Fruit fly (Drosophila melanogaster) whole organism, prepupa: ENCODE data around the gene Wdr59.

Experiments used
- CG31627 ChIP-seq: fragments of 200-800 bp; sonication (Bioruptor generic); optimal IDR thresholded peaks from 3 replicates; lab custom pipeline; 2016; ENCODE audit warnings: missing biosample characterization, missing genetic modification characterization
- CG8632 ChIP-seq: fragments of 200-800 bp; sonication (Bioruptor generic); optimal IDR thresholded peaks from 3 replicates; lab custom pipeline; 2016; ENCODE audit warnings: missing biosample characterization, missing genetic modification characterization
- Gug ChIP-seq: fragments of 200-800 bp; sonication (Bioruptor generic); IDR thresholded peaks from 2 replicates; pipeline ENCODE4 v1.3.6; 2022; ENCODE audit warnings: missing biosample characterization, missing genetic modification characterization
- Hr39 ChIP-seq: fragments of 200-800 bp; sonication (Bioruptor generic); optimal IDR thresholded peaks from 2 replicates; lab custom pipeline; 2016; ENCODE audit warnings: missing biosample characterization, missing genetic modification characterization
- Lpt ChIP-seq: fragments of 200-800 bp; sonication (Bioruptor generic); optimal IDR thresholded peaks from 3 replicates; lab custom pipeline; 2016; ENCODE audit warnings: missing biosample characterization, missing genetic modification characterization
- OdsH ChIP-seq: fragments of 200-800 bp; sonication (Bioruptor generic); optimal IDR thresholded peaks from 3 replicates; lab custom pipeline; 2016; ENCODE audit warnings: missing biosample characterization, missing genetic modification characterization
- Sox102F ChIP-seq: fragments of 200-800 bp; sonication (Bioruptor generic); optimal IDR thresholded peaks from 2 replicates; lab custom pipeline; 2016; ENCODE audit warnings: missing biosample characterization, mild to moderate bottlenecking, missing genetic modification characterization
- dac ChIP-seq: fragments of 200-800 bp; sonication (Bioruptor generic); optimal IDR thresholded peaks from 2 replicates; lab custom pipeline; 2017; ENCODE audit warnings: missing biosample characterization, mild to moderate bottlenecking, missing genetic modification characterization
- topi ChIP-seq: fragments of 200-800 bp; sonication (Bioruptor generic); optimal IDR thresholded peaks from 3 replicates; lab custom pipeline; 2016; ENCODE audit warnings: missing biosample characterization, missing genetic modification characterization

dm6 chr2L:11106562-11106962, 15.3 kb downstream of the Wdr59 start, which contains the start of gene Reps:
- peak; percentile 98 for TF ChIP-seq topi (GFP tag; lab: Kevin White, UChicago)
- peak; percentile 99 for TF ChIP-seq CG31627 (GFP tag; lab: Kevin White, UChicago)
- TF ChIP-seq Gug (GFP tag; lab: Robert Waterston, UW), result peak; percentile 99
- TF ChIP-seq Hr39 (GFP tag; lab: Kevin White, UChicago), result peak; percentile 98
- TF ChIP-seq OdsH (GFP tag; lab: Kevin White, UChicago), result peak; percentile 99
- TF ChIP-seq Lpt, result peak; percentile 97
- TF ChIP-seq CG8632 (GFP tag; lab: Kevin White, UChicago), result peak; percentile 97
- peak; percentile 95 for TF ChIP-seq dac
- TF ChIP-seq Sox102F, result peak; percentile 96
